Fruit fly (Drosophila melanogaster): ENCODE data around the gene CG16863.

DNA sequence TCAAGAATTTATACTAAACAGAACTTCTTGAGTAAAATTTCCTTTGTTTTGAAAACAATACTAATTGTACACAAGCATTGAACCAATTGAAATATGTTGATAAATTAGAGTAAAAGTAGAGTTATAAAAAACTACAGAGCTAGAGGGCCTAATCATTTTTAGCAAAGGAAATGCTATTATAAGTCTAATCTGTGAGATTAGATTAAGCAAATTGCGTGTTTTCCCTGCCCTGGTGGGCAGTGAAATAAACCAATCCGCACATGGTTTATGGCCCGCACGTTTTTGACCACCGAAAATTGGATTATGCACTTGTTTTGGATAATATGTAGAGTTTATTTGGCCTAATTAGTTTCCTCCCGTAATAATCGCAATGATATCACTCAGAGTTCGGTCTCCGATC lies 51.8 kb downstream of the CG16863 start:
- TF ChIP-seq CG6163 (GFP tag; IDR thresholded peaks at IDR 0.05) (no peak), Blimp-1 (GFP tag; optimal IDR thresholded peaks at IDR 0.05) (no peak), Sox102F (GFP tag; optimal IDR thresholded peaks at IDR 0.05) (no peak), Sox15 (GFP tag; optimal IDR thresholded peaks at IDR 0.05) (no peak), fkh (GFP tag; optimal IDR thresholded peaks at IDR 0.05) (no peak), CG6854 (GFP tag; optimal IDR thresholded peaks at IDR 0.05) (no peak), CG16779 (tag; optimal IDR thresholded peaks at IDR 0.05) (no peak)
